Fruit fly (Drosophila melanogaster) Kc167 (cell line): Measurements from ENCODE around the gene Lcp65Ab2.

ENCODE experiments used
- Myc ChIP-seq: fragments of >200 bp; optimal IDR thresholded peaks from 2 replicates; lab custom pipeline; 2017; ENCODE audit warnings: missing external identifiers
- Sin3A ChIP-seq: fragments of >200 bp; optimal IDR thresholded peaks from 2 replicates; lab custom pipeline; 2018; ENCODE audit warnings: missing external identifiers
- h ChIP-seq: fragments of >200 bp; optimal IDR thresholded peaks from 3 replicates; lab custom pipeline; 2018; ENCODE audit warnings: missing external identifiers
- insv ChIP-seq: fragments of >200 bp; optimal IDR thresholded peaks from 3 replicates; lab custom pipeline; 2018; ENCODE audit warnings: missing external identifiers
- psq ChIP-seq: fragments of >200 bp; optimal IDR thresholded peaks from 2 replicates; lab custom pipeline; 2017; ENCODE audit warnings: missing external identifiers
- ttk ChIP-seq: sonication (Bioruptor generic); optimal IDR thresholded peaks from 2 replicates; lab custom pipeline; 2017; ENCODE audit warnings: missing external identifiers

DNA sequence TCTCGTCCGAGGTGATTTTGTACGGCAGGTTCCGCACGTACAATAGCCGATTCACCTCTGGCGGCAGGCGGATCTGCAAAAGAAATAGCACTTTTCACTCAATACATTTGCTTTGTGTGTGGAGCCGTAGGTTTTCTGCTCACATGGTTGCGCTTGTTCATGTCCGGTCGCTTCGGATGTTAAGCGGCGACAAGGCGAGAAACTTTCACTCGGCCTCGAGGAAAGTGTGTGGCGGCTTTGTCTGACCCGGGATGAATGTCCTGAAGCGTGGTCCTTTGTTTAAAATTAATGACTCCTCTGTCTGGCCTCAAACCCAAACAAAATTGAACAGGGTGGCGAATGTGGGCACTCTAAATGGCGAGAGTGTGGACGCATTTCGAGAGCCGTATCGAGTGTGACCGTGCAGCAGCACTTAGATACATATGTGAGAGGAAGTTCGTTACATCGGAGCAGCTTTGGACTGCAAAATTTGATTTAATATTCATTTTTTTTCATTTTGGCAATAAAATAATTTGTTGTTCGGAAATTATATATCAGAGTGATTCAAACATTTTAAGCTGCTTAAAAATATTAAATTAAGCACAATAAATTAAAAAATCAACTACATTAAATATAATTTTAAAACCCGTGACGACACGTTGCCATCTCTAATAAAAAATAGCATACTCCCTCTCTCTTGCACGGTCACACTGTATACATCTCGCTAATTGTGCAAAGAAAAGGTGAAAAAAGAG, 46.5 kb downstream of the Lcp65Ab2 start, which contains the start of the genes Sf3b6 and Tnpo:
- TF ChIP-seq insv (lab: Kevin White, UChicago) (no peak), psq (lab: Kevin White, UChicago) (no peak), Sin3A (lab: Kevin White, UChicago) (no peak), Myc (lab: Kevin White, UChicago) (no peak), h (no peak), ttk (lab: Kevin White, UChicago) (no peak)
